Fruit fly (Drosophila melanogaster): ENCODE data around the gene ovo.

The ovo gene

dm6 chrX:5084146-5085085, 36.3 kb downstream of the ovo start, which contains the start of gene CG32767 (continued):
- TF ChIP-seq lbe (GFP tag; optimal IDR thresholded peaks at IDR 0.05) (no peak), chif (GFP tag; optimal IDR thresholded peaks at IDR 0.05) (no peak), ci (GFP tag; IDR thresholded peaks at IDR 0.05) (0 out of 3 replicates have a peak, but pooled peaks have one; percentile 41), Side (GFP tag; optimal IDR thresholded peaks at IDR 0.05) (peak; percentile 12), CG10321 (GFP tag; IDR thresholded peaks at IDR 0.05) (no peak), CG13624 (GFP tag; optimal IDR thresholded peaks at IDR 0.05) (peak; percentile 37)

dm6 chrX:5085086-5085468, 37.0 kb downstream of the ovo start:
- peak; percentile 3 for TF ChIP-seq CTCF (GFP tag; optimal IDR thresholded peaks at IDR 0.05)
- no peak for TF ChIP-seq CG2678 (tag; optimal IDR thresholded peaks at IDR 0.05)
- no peak for TF ChIP-seq CHES-1-like (GFP tag; optimal IDR thresholded peaks at IDR 0.05)
- no peak for TF ChIP-seq Dbx (GFP tag; IDR thresholded peaks at IDR 0.05)
- no peak for TF ChIP-seq NfI (GFP tag; optimal IDR thresholded peaks at IDR 0.05)
- no peak for TF ChIP-seq ap (GFP tag; IDR thresholded peaks at IDR 0.05)
- TF ChIP-seq BtbVII (GFP tag; optimal IDR thresholded peaks at IDR 0.05), result peak; percentile 13
- no peak for TF ChIP-seq PHDP (tag; optimal IDR thresholded peaks at IDR 0.05)
- TF ChIP-seq rib (GFP tag; IDR thresholded peaks at IDR 0.05), result no peak
- peak in 1 of 2 experiments; percentile 82 for TF ChIP-seq crp (GFP tag; optimal IDR thresholded peaks at IDR 0.05)
- no peak for TF ChIP-seq MTF-1 (GFP tag; optimal IDR thresholded peaks at IDR 0.05; ENCODE audit: borderline replicate concordance)
- peak; percentile 20 for TF ChIP-seq CG6765 (GFP tag; optimal IDR thresholded peaks at IDR 0.05)
- no peak for TF ChIP-seq CG30020 (tag; optimal IDR thresholded peaks at IDR 0.05)
- TF ChIP-seq Myb (GFP tag; optimal IDR thresholded peaks at IDR 0.05), result peak; percentile 13
- TF ChIP-seq CG2875 (GFP tag; optimal IDR thresholded peaks at IDR 0.05), result no peak
- peak; percentile 7; the same call in 1 of the 2 replicates for TF ChIP-seq ato (GFP tag; IDR thresholded peaks at IDR 0.05; ENCODE audit: partially characterized antibody)
- no peak for TF ChIP-seq yki (optimal IDR thresholded peaks at IDR 0.05)
- no peak for TF ChIP-seq CG4854 (GFP tag; optimal IDR thresholded peaks at IDR 0.05)
- TF ChIP-seq sima (GFP tag; optimal IDR thresholded peaks at IDR 0.05), result no peak
- TF ChIP-seq CG3838 (GFP tag; optimal IDR thresholded peaks at IDR 0.05), result no peak
- TF ChIP-seq CG12942 (GFP tag; optimal IDR thresholded peaks at IDR 0.05), result no peak
- TF ChIP-seq CG6254 (GFP tag; optimal IDR thresholded peaks at IDR 0.05), result no peak
- TF ChIP-seq seq (GFP tag; IDR thresholded peaks at IDR 0.05), result no peak
- TF ChIP-seq Hsf (GFP tag; optimal IDR thresholded peaks at IDR 0.05), result no peak
- peak; percentile 4; the same call in 1 of the 2 replicates for TF ChIP-seq bbx (GFP tag; IDR thresholded peaks at IDR 0.05; ENCODE audit: partially characterized antibody)
- TF ChIP-seq oc (tag; optimal IDR thresholded peaks at IDR 0.05), result no peak
- TF ChIP-seq CG7556 (GFP tag; optimal IDR thresholded peaks at IDR 0.05), result no peak
- no peak for TF ChIP-seq Hr39 (optimal IDR thresholded peaks at IDR 0.05)
- TF ChIP-seq CG2116 (GFP tag; optimal IDR thresholded peaks at IDR 0.05), result no peak
- TF ChIP-seq CG14860 (GFP tag; IDR thresholded peaks at IDR 0.05; ENCODE audit: partially characterized antibody), result no peak
- no peak for TF ChIP-seq CG16815 (GFP tag; optimal IDR thresholded peaks at IDR 0.05)
- no peak for TF ChIP-seq CG13424 (tag; optimal IDR thresholded peaks at IDR 0.05)
- TF ChIP-seq stc (GFP tag; IDR thresholded peaks at IDR 0.05), result 0 out of 2 replicates have a peak, but pooled peaks have one; percentile 1
- TF ChIP-seq E2f2 (GFP tag; IDR thresholded peaks at IDR 0.05), result peak; percentile 73
- TF ChIP-seq Hmr (GFP tag; optimal IDR thresholded peaks at IDR 0.05), result no peak
- TF ChIP-seq Dad (GFP tag; optimal IDR thresholded peaks at IDR 0.05), result no peak
- no peak for TF ChIP-seq pb (GFP tag; optimal IDR thresholded peaks at IDR 0.05)
- TF ChIP-seq Dp (GFP tag; optimal IDR thresholded peaks at IDR 0.05), result peak; percentile 72
- no peak for TF ChIP-seq CG17912 (GFP tag; optimal IDR thresholded peaks at IDR 0.05)
- no peak for TF ChIP-seq CG8765 (GFP tag; IDR thresholded peaks at IDR 0.05)
- TF ChIP-seq CG18619 (GFP tag; optimal IDR thresholded peaks at IDR 0.05), result no peak
- TF ChIP-seq Trl (optimal IDR thresholded peaks at IDR 0.05), result peak in 1 of 2 experiments; percentile 6
- no peak for TF ChIP-seq Trl (GFP tag; optimal IDR thresholded peaks at IDR 0.05)

Measured in whole organism, embryonic.